Fruit fly (Drosophila melanogaster): ENCODE data around the gene CG4080.

The CG4080 gene

DNA sequence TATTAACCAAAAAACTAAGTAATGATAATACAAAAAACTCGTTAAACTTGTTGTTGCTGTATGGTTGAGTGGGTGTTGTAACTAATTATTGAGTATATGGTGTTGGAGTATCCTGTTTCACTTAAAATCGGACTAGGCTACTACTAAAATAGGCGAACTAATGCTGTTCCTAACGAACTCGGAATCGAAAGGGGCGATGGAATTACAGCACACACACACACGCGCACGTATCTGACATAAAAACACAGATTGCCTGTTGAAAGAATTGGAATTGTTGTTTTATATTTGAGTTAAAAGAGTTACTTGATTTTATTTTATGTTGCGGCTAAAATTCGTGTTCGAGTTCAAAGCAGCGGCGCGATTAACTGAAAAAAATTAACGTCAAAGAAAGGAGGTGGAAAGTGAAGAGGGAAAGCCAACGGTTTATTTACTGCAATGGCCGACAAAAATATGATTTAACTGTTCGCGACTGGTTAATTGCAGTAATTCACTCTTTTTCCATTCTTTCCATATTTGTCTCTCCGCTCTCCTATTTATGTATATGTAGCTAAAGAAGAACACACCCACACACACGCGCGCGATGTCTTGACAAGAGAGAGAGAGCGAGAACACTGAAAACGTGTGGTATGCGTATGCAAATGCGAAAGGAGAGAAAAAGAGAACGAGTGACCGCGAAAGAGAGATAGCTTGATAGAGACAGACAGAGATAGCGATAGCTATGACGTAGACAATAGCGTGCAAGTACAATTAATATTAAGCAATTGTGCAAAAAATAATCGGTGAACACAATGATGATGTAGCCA lies 2.5 kb upstream of the CG4080 start (continued):
- TF ChIP-seq bigmax (GFP tag; optimal IDR thresholded peaks at IDR 0.05) (no peak), mirr (GFP tag; optimal IDR thresholded peaks at IDR 0.05) (no peak), CG4424 (GFP tag; optimal IDR thresholded peaks at IDR 0.05) (no peak), CG4282 (GFP tag; optimal IDR thresholded peaks at IDR 0.05) (no peak), pita (GFP tag; optimal IDR thresholded peaks at IDR 0.05) (no peak), nmo (GFP tag; optimal IDR thresholded peaks at IDR 0.05) (no peak), lilli (GFP tag; optimal IDR thresholded peaks at IDR 0.05) (no peak), Hmx (GFP tag; optimal IDR thresholded peaks at IDR 0.05) (no peak), dmrt99B (tag; optimal IDR thresholded peaks at IDR 0.05) (no peak), CG17612 (GFP tag; IDR thresholded peaks at IDR 0.05) (no peak), dysf (GFP tag; IDR thresholded peaks at IDR 0.05) (no peak), vvl (GFP tag; IDR thresholded peaks at IDR 0.05) (peak; percentile 85), Fer1 (GFP tag; optimal IDR thresholded peaks at IDR 0.05) (no peak), Dp (GFP tag; optimal IDR thresholded peaks at IDR 0.05) (no peak), CG34422 (GFP tag; IDR thresholded peaks at IDR 0.05) (peak; percentile 6; the same call in 1 of the 3 replicates), Xrp1 (GFP tag; IDR thresholded peaks at IDR 0.05) (no peak), exex (tag; optimal IDR thresholded peaks at IDR 0.05) (peak; percentile 26), CG8281 (tag; optimal IDR thresholded peaks at IDR 0.05) (no peak), dpn (GFP tag; optimal IDR thresholded peaks at IDR 0.05) (no peak), ftz-f1 (GFP tag; optimal IDR thresholded peaks at IDR 0.05) (no peak), CG10267 (tag; optimal IDR thresholded peaks at IDR 0.05) (no peak), fd96Cb (tag; optimal IDR thresholded peaks at IDR 0.05) (no peak), ab (GFP tag; optimal IDR thresholded peaks at IDR 0.05) (no peak), ham (GFP tag; IDR thresholded peaks at IDR 0.05) (no peak), stc (GFP tag; IDR thresholded peaks at IDR 0.05) (peak; percentile 13; the same call in 1 of the 2 replicates), pzg (GFP tag; optimal IDR thresholded peaks at IDR 0.05) (no peak), tio (GFP tag; optimal IDR thresholded peaks at IDR 0.05) (no peak), CG11560 (tag; IDR thresholded peaks at IDR 0.05) (no peak), CG4730 (GFP tag; IDR thresholded peaks at IDR 0.05) (no peak), Atf6 (GFP tag; IDR thresholded peaks at IDR 0.05) (0 out of 2 replicates have a peak, but pooled peaks have one; percentile 13), CG2875 (GFP tag; optimal IDR thresholded peaks at IDR 0.05) (no peak), Rfx (GFP tag; IDR thresholded peaks at IDR 0.05) (no peak), sim (GFP tag; IDR thresholded peaks at IDR 0.05) (no peak), pan (optimal IDR thresholded peaks at IDR 0.05) (no peak), pan (GFP tag; optimal IDR thresholded peaks at IDR 0.05 in 1 of 2, IDR thresholded peaks at IDR 0.05 in 1 of 2) (no peak), CG7745 (tag; optimal IDR thresholded peaks at IDR 0.05) (no peak), CG32767 (GFP tag; IDR thresholded peaks at IDR 0.05) (peak; percentile 22; the same call in 1 of the 2 replicates), crol (GFP tag; IDR thresholded peaks at IDR 0.05) (no peak), CG2889 (GFP tag; IDR thresholded peaks at IDR 0.05) (no peak), Med (GFP tag) (peak; percentile 48), CG34224 (GFP tag; IDR thresholded peaks at IDR 0.05; ENCODE audit: partially characterized antibody) (peak; percentile 7; the same call in 1 of the 3 replicates), Fer2 (tag; optimal IDR thresholded peaks at IDR 0.05) (no peak), sima (GFP tag; optimal IDR thresholded peaks at IDR 0.05) (no peak), sens-2 (GFP tag; IDR thresholded peaks at IDR 0.05) (no peak), CG1647 (GFP tag; optimal IDR thresholded peaks at IDR 0.05) (no peak), pho (GFP tag; optimal IDR thresholded peaks at IDR 0.05) (no peak), Ptx1 (GFP tag; IDR thresholded peaks at IDR 0.05) (no peak), eve (GFP tag; optimal IDR thresholded peaks at IDR 0.05) (peak in 1 of 2 experiments; percentile 85), cad (GFP tag; optimal IDR thresholded peaks at IDR 0.05) (no peak), CG42726 (GFP tag; IDR thresholded peaks at IDR 0.05; ENCODE audit: partially characterized antibody) (no peak), CG10321 (GFP tag; IDR thresholded peaks at IDR 0.05) (peak; percentile 58; the same call in 1 of the 2 replicates)

All from whole organism, embryonic.